ENCODE assay signal across 1 worm cellular context in genomic region chrIII:11946062-11946749, ce11.
TF ChIP-seq lines count a peak whose summit lies in the region.

No protein-coding gene starts in this region.

TF ChIP-seq in whole organism, L4 larva, 104 proteins besides CTCF, POLR2A, EP300 and RAD21 (continued from another document):
- TF ChIP-seq aha-1 (tag; lab: Kevin White, UChicago) = peak; percentile 72
- no peak for TF ChIP-seq php-3 (GFP tag; IDR thresholded peaks at IDR 0.05; lab: Robert Waterston, UW)
- peak; percentile 20 for TF ChIP-seq nhr-48 (tag; optimal IDR thresholded peaks at IDR 0.05; lab: Kevin White, UChicago)
- peak; percentile 79 for TF ChIP-seq F49E8.2 (tag; optimal IDR thresholded peaks at IDR 0.05; lab: Kevin White, UChicago; ENCODE audit: borderline replicate concordance)
- no peak for TF ChIP-seq egl-27 (tag; optimal IDR thresholded peaks at IDR 0.05; lab: Kevin White, UChicago)
- TF ChIP-seq ama-1 (optimal IDR thresholded peaks at IDR 0.05; lab: Kevin White, UChicago) = no peak
- TF ChIP-seq mxl-3 (GFP tag; optimal IDR thresholded peaks at IDR 0.05; lab: Kevin White, UChicago) = no peak
- TF ChIP-seq tag-97 (GFP tag; IDR thresholded peaks at IDR 0.05; lab: Robert Waterston, UW) = peak; percentile 91
TF ChIP-seq in whole organism, L4 larva: peak in this region for 48.
